Fruit fly (Drosophila melanogaster): Measurements from ENCODE around the gene Chd3.

- peak; percentile 20 for TF ChIP-seq HLH106 (tag; optimal IDR thresholded peaks at IDR 0.05)
- no peak for TF ChIP-seq pan (optimal IDR thresholded peaks at IDR 0.05)
- no peak for TF ChIP-seq N (GFP tag; optimal IDR thresholded peaks at IDR 0.05)
- no peak for TF ChIP-seq dl (GFP tag; optimal IDR thresholded peaks at IDR 0.05; ENCODE audit: insufficient read depth in 1 of 2, partially characterized antibody in 2 of 2)
- TF ChIP-seq jim (GFP tag; optimal IDR thresholded peaks at IDR 0.05), result no peak
- TF ChIP-seq Rel (GFP tag; optimal IDR thresholded peaks at IDR 0.05), result no peak
- no peak for TF ChIP-seq Rel (tag; optimal IDR thresholded peaks at IDR 0.05)
- TF ChIP-seq h (GFP tag; optimal IDR thresholded peaks at IDR 0.05), result peak; percentile 38
These were observed 2.9 kb upstream of the Chd3 start for dm6 chr3L:19444092-19444491.
